Worm (Caenorhabditis elegans) whole organism, mixed stage, embryonic: ENCODE data around the gene F56C3.8.

Experiments
- M03D4.4 ChIP-seq: sonication (generic microtip); optimal IDR thresholded peaks from 2 replicates; lab custom pipeline; 2017; ENCODE audit warnings: mild to moderate bottlenecking, missing genetic modification characterization, missing compliant biosample characterization
- bed-3 ChIP-seq: fragments of 200-800 bp; sonication (Bioruptor generic); optimal IDR thresholded peaks from 3 replicates; lab custom pipeline; 2018; ENCODE audit warnings: mild to moderate bottlenecking, missing genetic modification characterization, moderate library complexity, missing compliant biosample characterization
- ceh-39 ChIP-seq: fragments of 150-350 bp; optimal IDR thresholded peaks from 2 replicates; lab custom pipeline; 2014; ENCODE audit warnings: missing biosample characterization, missing genetic modification characterization
- ceh-43 ChIP-seq: fragments of 200-800 bp; sonication (Bioruptor generic); optimal IDR thresholded peaks from 2 replicates; lab custom pipeline; 2018; ENCODE audit warnings: mild to moderate bottlenecking, missing genetic modification characterization, moderate library complexity, missing compliant biosample characterization
- ceh-83 ChIP-seq: fragments of 200-800 bp; sonication (Bioruptor generic); optimal IDR thresholded peaks from 2 replicates; lab custom pipeline; 2018; ENCODE audit warnings: mild to moderate bottlenecking, missing genetic modification characterization, missing compliant biosample characterization
- ces-1 ChIP-seq: fragments of 150-350 bp; optimal IDR thresholded peaks from 2 replicates; lab custom pipeline; 2014; ENCODE audit warnings: missing biosample characterization, missing genetic modification reagents, missing genetic modification characterization
- cnd-1 ChIP-seq: fragments of 200-800 bp; sonication (Bioruptor generic); optimal IDR thresholded peaks from 2 replicates; lab custom pipeline; 2018; ENCODE audit warnings: mild to moderate bottlenecking, missing genetic modification characterization, missing compliant biosample characterization
- drap-1 ChIP-seq: fragments of 200-800 bp; sonication (Bioruptor generic); optimal IDR thresholded peaks from 3 replicates; lab custom pipeline; 2018; ENCODE audit warnings: mild to moderate bottlenecking, missing genetic modification characterization, missing compliant biosample characterization
- elt-1 ChIP-seq: sonication (generic microtip); optimal IDR thresholded peaks from 2 replicates; lab custom pipeline; 2017; ENCODE audit warnings: missing genetic modification characterization, mild to moderate bottlenecking, missing compliant biosample characterization, antibody characterized with exemption, moderate library complexity, borderline replicate concordance; ENCODE audit not compliant: insufficient read depth
- elt-3 ChIP-seq: fragments of 150-350 bp; optimal IDR thresholded peaks from 2 replicates; lab custom pipeline; 2014; ENCODE audit warnings: missing biosample characterization, missing genetic modification characterization
- flh-1 ChIP-seq: fragments of 200-800 bp; sonication (Bioruptor generic); optimal IDR thresholded peaks from 2 replicates; lab custom pipeline; 2018; ENCODE audit warnings: mild to moderate bottlenecking, missing genetic modification characterization, moderate library complexity, missing compliant biosample characterization
- ham-2 ChIP-seq: fragments of 200-800 bp; sonication (Bioruptor generic); optimal IDR thresholded peaks from 2 replicates; lab custom pipeline; 2018; ENCODE audit warnings: mild to moderate bottlenecking, missing genetic modification characterization, missing compliant biosample characterization
- hlh-1 ChIP-seq: fragments of 150-350 bp; optimal IDR thresholded peaks from 2 replicates; lab custom pipeline; 2014; ENCODE audit warnings: missing biosample characterization, missing genetic modification reagents, missing genetic modification characterization
- lin-13 ChIP-seq: fragments of 150-350 bp; optimal IDR thresholded peaks from 2 replicates; lab custom pipeline; 2014; ENCODE audit warnings: missing biosample characterization, missing genetic modification characterization
- lin-32 ChIP-seq: fragments of 200-800 bp; sonication (Bioruptor generic); optimal IDR thresholded peaks from 2 replicates; lab custom pipeline; 2018; ENCODE audit warnings: mild to moderate bottlenecking, missing genetic modification characterization, missing compliant biosample characterization
- lsy-2 ChIP-seq: fragments of 150-350 bp; optimal IDR thresholded peaks from 2 replicates; lab custom pipeline; 2014; ENCODE audit warnings: missing biosample characterization, missing genetic modification characterization
- mab-5 ChIP-seq: fragments of 150-350 bp; optimal IDR thresholded peaks from 2 replicates; lab custom pipeline; 2014; ENCODE audit warnings: missing biosample characterization, missing genetic modification characterization
- mep-1 ChIP-seq: fragments of 150-350 bp; optimal IDR thresholded peaks from 2 replicates; lab custom pipeline; 2017; ENCODE audit warnings: missing biosample characterization, missing genetic modification reagents, missing genetic modification characterization, inconsistent platforms
- mls-2 ChIP-seq: sonication (generic microtip); optimal IDR thresholded peaks from 2 replicates; lab custom pipeline; 2016; ENCODE audit warnings: mild to moderate bottlenecking, missing genetic modification characterization, moderate library complexity, missing compliant biosample characterization
- nhr-2 ChIP-seq: fragments of 150-350 bp; optimal IDR thresholded peaks from 2 replicates; lab custom pipeline; 2014; ENCODE audit warnings: missing biosample characterization, missing genetic modification characterization
- nhr-237 ChIP-seq: fragments of 150-350 bp; optimal IDR thresholded peaks from 2 replicates; lab custom pipeline; 2014; ENCODE audit warnings: missing biosample characterization, missing genetic modification characterization
- nhr-28 ChIP-seq: fragments of 150-350 bp; optimal IDR thresholded peaks from 2 replicates; lab custom pipeline; 2014; ENCODE audit warnings: missing biosample characterization, missing genetic modification characterization
- nhr-76 ChIP-seq: sonication (generic microtip); optimal IDR thresholded peaks from 2 replicates; lab custom pipeline; 2017; ENCODE audit warnings: missing biosample characterization, missing genetic modification characterization
- sem-2 ChIP-seq: fragments of 200-800 bp; sonication (Bioruptor generic); optimal IDR thresholded peaks from 2 replicates; lab custom pipeline; 2018; ENCODE audit warnings: mild to moderate bottlenecking, missing genetic modification characterization, missing compliant biosample characterization
- snpc-4 ChIP-seq: fragments of 150-350 bp; optimal IDR thresholded peaks from 2 replicates; lab custom pipeline; 2014; ENCODE audit warnings: missing biosample characterization, missing genetic modification characterization
- sptf-1 ChIP-seq: sonication (generic microtip); optimal IDR thresholded peaks from 2 replicates; lab custom pipeline; 2017; ENCODE audit warnings: mild to moderate bottlenecking, missing genetic modification characterization, moderate library complexity, missing compliant biosample characterization
- tbx-8 ChIP-seq: fragments of 200-800 bp; sonication (Bioruptor generic); optimal IDR thresholded peaks from 2 replicates; lab custom pipeline; 2018; ENCODE audit warnings: mild to moderate bottlenecking, missing genetic modification characterization, moderate library complexity, missing compliant biosample characterization
- unc-120 ChIP-seq: sonication (generic microtip); optimal IDR thresholded peaks from 2 replicates; lab custom pipeline; 2017; ENCODE audit warnings: missing genetic modification characterization, missing compliant biosample characterization; ENCODE audit not compliant: poor library complexity, severe bottlenecking
- unc-39 ChIP-seq: fragments of 150-350 bp; optimal IDR thresholded peaks from 2 replicates; lab custom pipeline; 2014; ENCODE audit warnings: missing biosample characterization, missing genetic modification characterization
- unc-62 ChIP-seq: fragments of 150-350 bp; optimal IDR thresholded peaks from 2 replicates; lab custom pipeline; 2014; ENCODE audit warnings: missing biosample characterization, missing genetic modification reagents, missing genetic modification characterization
- zip-8 ChIP-seq: fragments of 150-350 bp; optimal IDR thresholded peaks from 2 replicates; lab custom pipeline; 2014; ENCODE audit warnings: missing biosample characterization, missing genetic modification characterization
- ztf-11 ChIP-seq: fragments of 150-350 bp; optimal IDR thresholded peaks from 2 replicates; lab custom pipeline; 2014; ENCODE audit warnings: missing biosample characterization, missing genetic modification characterization

The F56C3.8 gene

ce11 chrX:1372464-1372863 lies 12.0 kb downstream of the F56C3.8 start:
- TF ChIP-seq elt-1 (tag; lab: Kevin White, UChicago) (no peak), flh-1 (GFP tag; lab: Kevin White, UChicago) (no peak), mep-1 (tag; lab: Kevin White, UChicago) (no peak), sem-2 (GFP tag; lab: Kevin White, UChicago) (no peak), unc-39 (tag; lab: Kevin White, UChicago) (no peak), nhr-2 (no peak), tbx-8 (GFP tag; lab: Kevin White, UChicago) (no peak)

ce11 chrX:1371688-1372087 lies 12.8 kb downstream of the F56C3.8 start, which contains the start of gene fbxa-190:
TSS of gene fbxa-190 (plus strand) at chrX:1372012.
- no peak for TF ChIP-seq snpc-4 (tag; lab: Kevin White, UChicago)
- TF ChIP-seq tbx-8 (GFP tag; lab: Kevin White, UChicago): no peak
- no peak for TF ChIP-seq ceh-39 (tag; lab: Kevin White, UChicago)
- no peak for TF ChIP-seq hlh-1 (tag; lab: Kevin White, UChicago)
- TF ChIP-seq cnd-1 (tag; lab: Kevin White, UChicago): no peak
- TF ChIP-seq lin-32 (GFP tag; lab: Kevin White, UChicago): no peak
- no peak for TF ChIP-seq zip-8 (tag; lab: Kevin White, UChicago)
- TF ChIP-seq bed-3 (GFP tag; lab: Kevin White, UChicago): no peak
- no peak for TF ChIP-seq nhr-76 (tag; lab: Kevin White, UChicago)

ce11 chrX:1370736-1371281 lies 13.6 kb downstream of the F56C3.8 start, which contains the start of gene F56C3.7:
TSS of gene F56C3.7 (minus strand) at chrX:1370786.
- TF ChIP-seq flh-1 (GFP tag; lab: Kevin White, UChicago) (no peak), unc-62 (GFP tag; lab: Kevin White, UChicago) (no peak), lin-13 (tag; lab: Kevin White, UChicago) (no peak), sptf-1 (tag; lab: Kevin White, UChicago) (no peak), nhr-28 (no peak), nhr-2 (no peak), ceh-83 (GFP tag; lab: Kevin White, UChicago) (no peak), ztf-11 (no peak), zip-8 (tag; lab: Kevin White, UChicago) (no peak), nhr-237 (tag; lab: Kevin White, UChicago) (no peak), hlh-1 (tag; lab: Kevin White, UChicago) (no peak), M03D4.4 (no peak)

- TF ChIP-seq ces-1 (GFP tag; lab: Kevin White, UChicago) (no peak), lsy-2 (tag; lab: Kevin White, UChicago) (no peak), mep-1 (tag; lab: Kevin White, UChicago) (no peak), nhr-237 (tag; lab: Kevin White, UChicago) (no peak), mls-2 (tag; lab: Kevin White, UChicago) (no peak), hlh-1 (tag; lab: Kevin White, UChicago) (no peak), ham-2 (no peak), elt-3 (tag; lab: Kevin White, UChicago) (no peak), M03D4.4 (no peak), lin-13 (tag; lab: Kevin White, UChicago) (no peak), ceh-43 (no peak), mab-5 (no peak), drap-1 (GFP tag; lab: Kevin White, UChicago) (no peak), bed-3 (GFP tag; lab: Kevin White, UChicago) (no peak), ceh-83 (GFP tag; lab: Kevin White, UChicago) (no peak), snpc-4 (tag; lab: Kevin White, UChicago) (no peak), tbx-8 (GFP tag; lab: Kevin White, UChicago) (no peak), elt-1 (tag; lab: Kevin White, UChicago) (no peak)
These were observed 17.0 kb downstream of the F56C3.8 start, which contains the start of gene dgn-2 for ce11 chrX:1367416-1367815. TSS of gene dgn-2 (minus strand) at chrX:1367516.

- TF ChIP-seq cnd-1 (tag; lab: Kevin White, UChicago) (no peak), ceh-43 (no peak), unc-120 (tag; lab: Kevin White, UChicago) (no peak), lin-13 (tag; lab: Kevin White, UChicago) (no peak), nhr-28 (no peak), tbx-8 (GFP tag; lab: Kevin White, UChicago) (no peak), M03D4.4 (no peak)
These were observed 23.8 kb downstream of the F56C3.8 start, which contains the start of gene F56C3.4 for ce11 chrX:1360631-1361030. TSS of gene F56C3.4 (minus strand) at chrX:1360731.
